Worm (Caenorhabditis elegans) whole organism, midembryonic: ENCODE results near the gene C18A11.2.

Experiments used
- T22C8.4 ChIP-seq: fragments of 200-800 bp; sonication (Bioruptor generic); IDR thresholded peaks from 2 replicates; pipeline ENCODE4 v1.3.6; 2022; ENCODE audit warnings: missing genetic modification characterization, missing compliant biosample characterization
- cog-1 ChIP-seq: sonication (generic microtip); optimal IDR thresholded peaks from 2 replicates; lab custom pipeline; 2016; ENCODE audit warnings: missing genetic modification characterization, missing compliant biosample characterization
- flt-1 ChIP-seq: fragments of 200-800 bp; sonication (Bioruptor generic); IDR thresholded peaks from 2 replicates; pipeline ENCODE4 v1.3.6; 2022; ENCODE audit warnings: missing genetic modification characterization, missing compliant biosample characterization
- klf-2 ChIP-seq: fragments of 200-800 bp; sonication (Bioruptor generic); conservative IDR thresholded peaks from 2 replicates; pipeline ENCODE4 v1.3.6; 2022; ENCODE audit warnings: missing genetic modification reagents, missing genetic modification characterization, missing compliant biosample characterization
- med-1 ChIP-seq: sonication (generic microtip); optimal IDR thresholded peaks from 2 replicates; lab custom pipeline; 2017; ENCODE audit warnings: missing genetic modification characterization, mild to moderate bottlenecking, missing compliant biosample characterization, antibody characterized with exemption, missing genetic modification reagents; ENCODE audit not compliant: insufficient read depth
- ref-1 ChIP-seq: fragments of 200-800 bp; sonication (Bioruptor generic); conservative IDR thresholded peaks from 2 replicates; pipeline ENCODE4 v1.3.6; 2022; ENCODE audit warnings: missing genetic modification reagents, missing genetic modification characterization, missing compliant biosample characterization
- tab-1 ChIP-seq: fragments of 200-800 bp; sonication (Bioruptor generic); IDR thresholded peaks from 2 replicates; pipeline ENCODE4 v1.3.6; 2022; ENCODE audit warnings: missing genetic modification characterization, missing compliant biosample characterization
- ztf-23 ChIP-seq: fragments of 200-800 bp; sonication (Bioruptor generic); IDR thresholded peaks from 2 replicates; pipeline ENCODE4 v1.3.6; 2022; ENCODE audit warnings: missing genetic modification reagents, missing genetic modification characterization, missing compliant biosample characterization
- ztf-29 ChIP-seq: fragments of 200-800 bp; sonication (Bioruptor generic); IDR thresholded peaks from 2 replicates; pipeline ENCODE4 v1.3.6; 2022; ENCODE audit warnings: missing genetic modification reagents, missing genetic modification characterization, missing compliant biosample characterization

C18A11.2 gene

DNA sequence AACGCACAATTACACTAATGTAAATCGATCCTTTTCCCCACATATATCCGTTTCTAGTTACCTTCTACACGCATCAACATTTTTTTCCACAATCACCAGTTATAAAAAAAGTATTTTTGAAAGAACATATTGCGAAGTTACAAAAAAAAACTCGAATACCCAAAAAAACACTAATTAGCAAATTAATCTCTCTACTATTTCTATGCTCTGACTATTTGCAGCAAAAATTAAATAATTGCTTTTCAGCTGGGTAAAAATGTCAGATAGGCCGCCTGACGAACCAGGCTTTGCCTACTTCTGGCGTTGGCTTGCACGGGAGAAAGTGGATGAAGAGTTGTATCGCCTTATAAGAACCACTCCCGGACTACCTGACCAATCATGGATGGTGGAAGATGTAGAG is 42.8 kb downstream of the C18A11.2 start, which contains the start of gene K07E3.1:
TSS of gene K07E3.1 (plus strand) at position 247 of the 400 bp plus-strand sequence.
- no peak for TF ChIP-seq ztf-29 (GFP tag; lab: Robert Waterston, UW)
- no peak for TF ChIP-seq T22C8.4 (GFP tag; lab: Robert Waterston, UW)
- TF ChIP-seq ztf-23, result no peak
- no peak for TF ChIP-seq flt-1 (GFP tag; lab: Robert Waterston, UW)

DNA sequence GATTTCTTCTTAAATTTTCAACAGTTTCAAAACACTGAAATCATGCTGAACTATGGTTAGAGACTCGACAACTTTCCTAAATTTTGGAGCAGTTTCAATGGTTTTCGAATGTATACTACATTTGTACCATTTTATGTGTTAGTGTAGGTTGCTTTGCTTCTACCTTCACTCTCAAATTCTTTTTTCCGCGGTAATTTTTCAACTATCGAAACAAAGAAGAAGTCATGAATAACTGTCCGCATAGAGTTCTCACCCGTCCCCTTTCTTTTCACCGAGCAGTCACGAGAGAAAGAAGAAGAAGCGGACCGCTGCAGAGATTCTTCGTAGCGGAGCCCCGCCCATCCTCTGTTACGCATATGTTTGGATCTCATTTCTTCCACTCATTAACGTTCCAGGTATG is 48.8 kb downstream of the C18A11.2 start, which contains the start of gene hlh-8:
TSS of gene hlh-8 (plus strand) at position 301 of the 400 bp plus-strand sequence.
- TF ChIP-seq tab-1 (GFP tag; lab: Robert Waterston, UW) (no peak), ref-1 (GFP tag; lab: Robert Waterston, UW) (no peak), ztf-23 (no peak), med-1 (GFP tag; lab: Kevin White, UChicago) (no peak), T22C8.4 (GFP tag; lab: Robert Waterston, UW) (no peak), klf-2 (no peak), flt-1 (GFP tag; lab: Robert Waterston, UW) (no peak), cog-1 (tag; lab: Kevin White, UChicago) (no peak), ztf-29 (GFP tag; lab: Robert Waterston, UW) (no peak)
